Fruit fly (Drosophila melanogaster) whole organism, wandering third instar larva: Measurements from ENCODE around the gene CG31245.

Experiments
- CG32264 ChIP-seq: fragments of 200-800 bp; sonication (Bioruptor generic); optimal IDR thresholded peaks from 2 replicates; lab custom pipeline; 2016; ENCODE audit warnings: missing biosample characterization, missing genetic modification characterization
- Dif ChIP-seq: fragments of 200-275, 200-300 bp; sonication (Bioruptor generic); optimal IDR thresholded peaks from 2 replicates; lab custom pipeline; 2018; ENCODE audit warnings: missing biosample characterization, missing genetic modification characterization; ENCODE audit not compliant: partially characterized antibody
- GATAd ChIP-seq: sonication (Bioruptor generic); optimal IDR thresholded peaks from 2 replicates; lab custom pipeline; 2016; ENCODE audit warnings: missing biosample characterization, missing genetic modification characterization
- ey ChIP-seq: fragments of 200-800 bp; sonication (Bioruptor generic); optimal IDR thresholded peaks from 2 replicates; lab custom pipeline; 2016; ENCODE audit warnings: missing biosample characterization, missing genetic modification characterization
- h ChIP-seq: fragments of 200-800 bp; sonication (Bioruptor generic); optimal IDR thresholded peaks from 3 replicates; lab custom pipeline; 2016; ENCODE audit warnings: missing biosample characterization, mild to moderate bottlenecking, missing genetic modification characterization
- pan ChIP-seq: fragments of >200 bp; optimal IDR thresholded peaks from 2 replicates; lab custom pipeline; 2017
- psq ChIP-seq: fragments of 200-800 bp; sonication (Bioruptor generic); optimal IDR thresholded peaks from 3 replicates; lab custom pipeline; 2017; ENCODE audit warnings: missing biosample characterization, mild to moderate bottlenecking, missing genetic modification characterization, moderate library complexity

DNA sequence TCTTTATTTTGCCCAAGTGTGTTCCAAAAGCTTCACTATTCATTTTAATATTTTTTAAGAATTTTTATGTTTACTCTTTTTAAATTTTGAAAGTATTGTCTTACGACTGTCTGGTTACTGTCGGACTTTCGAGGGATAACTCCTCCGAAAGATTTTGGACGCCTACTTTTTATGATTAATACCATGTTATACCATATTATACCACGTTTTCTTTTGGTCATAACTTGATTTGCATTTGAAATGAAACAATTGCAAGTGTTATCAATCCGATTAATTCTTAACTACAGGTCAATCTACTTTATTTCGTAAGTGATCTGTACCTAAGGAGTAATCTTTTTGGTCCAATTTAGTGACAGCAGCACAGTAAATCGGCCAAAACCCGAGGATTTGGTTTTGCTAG is 1.1 kb downstream of the CG31245 start, which contains the start of gene CG31404:
- no peak for TF ChIP-seq GATAd (GFP tag; lab: Kevin White, UChicago)
- no peak for TF ChIP-seq CG32264 (GFP tag; lab: Kevin White, UChicago)
- TF ChIP-seq Dif: no peak
- TF ChIP-seq ey (GFP tag; lab: Kevin White, UChicago): no peak
- TF ChIP-seq psq: no peak
- no peak for TF ChIP-seq pan
- TF ChIP-seq h (GFP tag; lab: Kevin White, UChicago): no peak
